Worm (Caenorhabditis elegans) whole organism, L2 larva: ENCODE data around the gene srj-49.

Experiments used
- C34F6.9 ChIP-seq: fragments of 150-350 bp; optimal IDR thresholded peaks from 2 replicates; lab custom pipeline; 2014; ENCODE audit warnings: missing biosample characterization, missing genetic modification characterization
- R02D3.7 ChIP-seq: fragments of 150-350 bp; optimal IDR thresholded peaks from 2 replicates; lab custom pipeline; 2014; ENCODE audit warnings: missing biosample characterization, missing genetic modification characterization
- aly-2 ChIP-seq: fragments of 150-350 bp; optimal IDR thresholded peaks from 2 replicates; lab custom pipeline; 2014; ENCODE audit warnings: missing biosample characterization, missing genetic modification characterization
- ama-1 ChIP-seq: fragments of 150-350 bp; optimal IDR thresholded peaks from 2 replicates; lab custom pipeline; 2018; ENCODE audit warnings: inconsistent platforms
- blmp-1 ChIP-seq: sonication (generic microtip); optimal IDR thresholded peaks from 2 replicates; lab custom pipeline; 2017; ENCODE audit warnings: missing genetic modification characterization, mild to moderate bottlenecking, missing compliant biosample characterization, antibody characterized with exemption, moderate library complexity; ENCODE audit not compliant: insufficient read depth
- ceh-16 ChIP-seq: fragments of 150-350 bp; optimal IDR thresholded peaks from 2 replicates; lab custom pipeline; 2014; ENCODE audit warnings: missing biosample characterization, missing genetic modification characterization
- ceh-82 ChIP-seq: fragments of 150-350 bp; optimal IDR thresholded peaks from 2 replicates; lab custom pipeline; 2014; ENCODE audit warnings: missing biosample characterization, missing genetic modification characterization
- crh-2 ChIP-seq: sonication (generic microtip); optimal IDR thresholded peaks from 2 replicates; lab custom pipeline; 2017; ENCODE audit warnings: missing biosample characterization, missing genetic modification characterization
- dmd-4 ChIP-seq: sonication (generic microtip); optimal IDR thresholded peaks from 2 replicates; lab custom pipeline; 2017; ENCODE audit warnings: missing biosample characterization, missing genetic modification characterization
- elt-1 ChIP-seq: fragments of 150-350 bp; optimal IDR thresholded peaks from 2 replicates; lab custom pipeline; 2014; ENCODE audit warnings: missing biosample characterization, missing genetic modification characterization
- fos-1 ChIP-seq: fragments of 150-350 bp; optimal IDR thresholded peaks from 2 replicates; lab custom pipeline; 2014; ENCODE audit warnings: missing biosample characterization, missing genetic modification characterization
- gmeb-1 ChIP-seq: fragments of 150-350 bp; optimal IDR thresholded peaks from 2 replicates; lab custom pipeline; 2014; ENCODE audit warnings: missing biosample characterization, missing genetic modification characterization
- lin-11 ChIP-seq: fragments of 150-350 bp; sonication (generic microtip); optimal IDR thresholded peaks from 2 replicates; lab custom pipeline; 2014; ENCODE audit warnings: missing biosample characterization, missing genetic modification characterization, inconsistent platforms, mixed read lengths
- lin-13 ChIP-seq: fragments of 150-350 bp; optimal IDR thresholded peaks from 2 replicates; lab custom pipeline; 2014; ENCODE audit warnings: missing biosample characterization, missing genetic modification reagents, missing genetic modification characterization
- lin-39 ChIP-seq: fragments of 150-350 bp; optimal IDR thresholded peaks from 2 replicates; lab custom pipeline; 2014; ENCODE audit warnings: missing biosample characterization, missing genetic modification reagents, missing genetic modification characterization
- mab-5 ChIP-seq: fragments of 150-350 bp; optimal IDR thresholded peaks from 2 replicates; lab custom pipeline; 2014; ENCODE audit warnings: missing biosample characterization, missing genetic modification characterization
- mbf-1 ChIP-seq: sonication (generic microtip); optimal IDR thresholded peaks from 2 replicates; lab custom pipeline; 2017; ENCODE audit warnings: missing biosample characterization, missing genetic modification characterization
- mdl-1 ChIP-seq, 2 experiments: fragments of 150-350 bp in 1 of 2; sonication (generic microtip) in 1 of 2; optimal IDR thresholded peaks; 2 replicates each; lab custom pipeline; 2017; ENCODE audit warnings: missing biosample characterization in 2 of 2, missing genetic modification characterization in 2 of 2
- nhr-10 ChIP-seq: sonication (generic microtip); optimal IDR thresholded peaks from 2 replicates; lab custom pipeline; 2017; ENCODE audit warnings: missing biosample characterization, missing genetic modification characterization
- nhr-11 ChIP-seq: fragments of 150-350 bp; optimal IDR thresholded peaks from 2 replicates; lab custom pipeline; 2014; ENCODE audit warnings: missing biosample characterization, missing genetic modification characterization
- nhr-12 ChIP-seq: fragments of 150-350 bp; optimal IDR thresholded peaks from 2 replicates; lab custom pipeline; 2014; ENCODE audit warnings: missing biosample characterization, missing genetic modification characterization
- nhr-129 ChIP-seq: fragments of 150-350 bp; optimal IDR thresholded peaks from 2 replicates; lab custom pipeline; 2014; ENCODE audit warnings: missing biosample characterization, missing genetic modification characterization
- nhr-21 ChIP-seq: fragments of 150-350 bp; optimal IDR thresholded peaks from 2 replicates; lab custom pipeline; 2014; ENCODE audit warnings: missing biosample characterization, missing genetic modification characterization
- nhr-23 ChIP-seq: fragments of 150-350 bp; optimal IDR thresholded peaks from 2 replicates; lab custom pipeline; 2014; ENCODE audit warnings: missing biosample characterization, missing genetic modification reagents, missing genetic modification characterization
- nhr-237 ChIP-seq: fragments of 150-350 bp; optimal IDR thresholded peaks from 2 replicates; lab custom pipeline; 2014; ENCODE audit warnings: missing biosample characterization, missing genetic modification characterization
- nhr-6 ChIP-seq: fragments of 150-350 bp; optimal IDR thresholded peaks from 2 replicates; lab custom pipeline; 2014; ENCODE audit warnings: missing biosample characterization, missing genetic modification characterization
- nhr-77 ChIP-seq: fragments of 150-350 bp; optimal IDR thresholded peaks from 2 replicates; lab custom pipeline; 2014; ENCODE audit warnings: missing biosample characterization, missing genetic modification characterization
- skn-1 ChIP-seq: sonication (generic microtip); optimal IDR thresholded peaks from 2 replicates; lab custom pipeline; 2017; ENCODE audit warnings: missing biosample characterization, missing genetic modification characterization
- sma-3 ChIP-seq: sonication (generic microtip); optimal IDR thresholded peaks from 2 replicates; lab custom pipeline; 2016; ENCODE audit warnings: missing genetic modification reagents, missing genetic modification characterization, missing compliant biosample characterization
- sma-9 ChIP-seq, 2 experiments: fragments of 150-350 bp in 1 of 2; sonication (generic microtip) in 1 of 2; optimal IDR thresholded peaks; 2 replicates each; lab custom pipeline; 2014 to 2016; ENCODE audit warnings: missing genetic modification characterization in 2 of 2, mild to moderate bottlenecking in 1 of 2, missing biosample characterization in 1 of 2, missing compliant biosample characterization in 1 of 2, missing genetic modification reagents in 1 of 2, moderate library complexity in 1 of 2
- unc-39 ChIP-seq: fragments of 150-350 bp; optimal IDR thresholded peaks from 2 replicates; lab custom pipeline; 2014; ENCODE audit warnings: missing biosample characterization, missing genetic modification characterization
- unc-55 ChIP-seq: fragments of 150-350 bp; sonication (generic microtip); optimal IDR thresholded peaks from 3 replicates; lab custom pipeline; 2014; ENCODE audit warnings: missing biosample characterization, missing genetic modification reagents, missing genetic modification characterization
- unc-62 ChIP-seq: fragments of 150-350 bp; optimal IDR thresholded peaks from 2 replicates; lab custom pipeline; 2014; ENCODE audit warnings: missing biosample characterization, missing genetic modification reagents, missing genetic modification characterization
- ztf-11 ChIP-seq: sonication (generic microtip); optimal IDR thresholded peaks from 2 replicates; lab custom pipeline; 2017; ENCODE audit warnings: missing biosample characterization, missing genetic modification characterization
- ztf-4 ChIP-seq: fragments of 150-350 bp; optimal IDR thresholded peaks from 2 replicates; lab custom pipeline; 2014; ENCODE audit warnings: missing biosample characterization, missing genetic modification characterization

Gene srj-49

ce11 chrV:2826815-2827214 is 21.3 kb downstream of the srj-49 start, which contains the start of gene T03D3.5:
Gene T03D3.5, minus strand, starts transcription at chrV:2826835.
- TF ChIP-seq C34F6.9 = no peak
- no peak for TF ChIP-seq lin-13 (GFP tag; lab: Kevin White, UChicago)
- no peak for TF ChIP-seq lin-39 (tag; lab: Kevin White, UChicago)
- TF ChIP-seq nhr-11 (tag; lab: Kevin White, UChicago) = no peak
- no peak for TF ChIP-seq sma-9 (GFP tag; optimal IDR thresholded peaks at IDR 0.05; lab: Kevin White, UChicago)
- no peak for TF ChIP-seq sma-9 (tag; optimal IDR thresholded peaks at IDR 0.05; lab: Kevin White, UChicago)
- no peak for TF ChIP-seq crh-2
- TF ChIP-seq, all 48 proteins: peak for 0

ce11 chrV:2825978-2826377 is 22.2 kb downstream of the srj-49 start:
- TF ChIP-seq unc-62 (no peak), skn-1 (no peak), unc-55 (GFP tag; lab: Kevin White, UChicago) (no peak), nhr-77 (tag; lab: Kevin White, UChicago) (no peak), blmp-1 (tag; lab: Kevin White, UChicago) (no peak), ceh-16 (tag; lab: Kevin White, UChicago) (no peak), gmeb-1 (tag; lab: Kevin White, UChicago) (no peak), mdl-1 (tag; optimal IDR thresholded peaks at IDR 0.05; lab: Kevin White, UChicago) (no peak), R02D3.7 (tag; lab: Kevin White, UChicago) (no peak), lin-11 (tag; lab: Kevin White, UChicago) (no peak), ztf-4 (tag; lab: Kevin White, UChicago) (no peak), nhr-11 (tag; lab: Kevin White, UChicago) (no peak), nhr-12 (tag; lab: Kevin White, UChicago) (no peak), mbf-1 (no peak)

- no peak for TF ChIP-seq crh-2
- TF ChIP-seq nhr-12 (tag; lab: Kevin White, UChicago) = no peak
- TF ChIP-seq elt-1 (tag; lab: Kevin White, UChicago) = no peak
- no peak for TF ChIP-seq nhr-11 (tag; lab: Kevin White, UChicago)
- TF ChIP-seq nhr-6 (tag; lab: Kevin White, UChicago) = no peak
- no peak for TF ChIP-seq aly-2 (tag; lab: Kevin White, UChicago)
These were observed 26.4 kb downstream of the srj-49 start, which contains the start of gene srh-36 for ce11 chrV:2821618-2822272. Gene srh-36, minus strand, starts transcription at chrV:2821668.

- TF ChIP-seq nhr-23 (tag; lab: Kevin White, UChicago) (no peak), aly-2 (tag; lab: Kevin White, UChicago) (no peak), lin-11 (tag; lab: Kevin White, UChicago) (no peak), ama-1 (lab: Kevin White, UChicago) (no peak), mbf-1 (no peak), lin-39 (tag; lab: Kevin White, UChicago) (no peak), ztf-11 (no peak), ceh-82 (tag; lab: Kevin White, UChicago) (no peak), blmp-1 (tag; lab: Kevin White, UChicago) (no peak), sma-9 (GFP tag; optimal IDR thresholded peaks at IDR 0.05; lab: Kevin White, UChicago) (no peak), sma-9 (tag; optimal IDR thresholded peaks at IDR 0.05; lab: Kevin White, UChicago) (no peak), unc-39 (tag; lab: Kevin White, UChicago) (no peak), nhr-129 (no peak), mab-5 (no peak), nhr-10 (tag; lab: Kevin White, UChicago) (no peak), nhr-237 (tag; lab: Kevin White, UChicago) (no peak), crh-2 (no peak), dmd-4 (tag; lab: Kevin White, UChicago) (no peak), sma-3 (GFP tag; lab: Kevin White, UChicago) (no peak), fos-1 (tag; lab: Kevin White, UChicago) (no peak), nhr-21 (tag; lab: Kevin White, UChicago) (no peak)
These were observed 30.0 kb downstream of the srj-49 start, which contains the start of gene srt-34 for ce11 chrV:2818117-2818516. Gene srt-34, minus strand, starts transcription at chrV:2818217.
